Fruit fly (Drosophila melanogaster): ENCODE results near the gene mRpL45.
A peak's percentile ranks its signal among the peaks of the same experiment; 100 is the strongest.

Gene mRpL45

DNA sequence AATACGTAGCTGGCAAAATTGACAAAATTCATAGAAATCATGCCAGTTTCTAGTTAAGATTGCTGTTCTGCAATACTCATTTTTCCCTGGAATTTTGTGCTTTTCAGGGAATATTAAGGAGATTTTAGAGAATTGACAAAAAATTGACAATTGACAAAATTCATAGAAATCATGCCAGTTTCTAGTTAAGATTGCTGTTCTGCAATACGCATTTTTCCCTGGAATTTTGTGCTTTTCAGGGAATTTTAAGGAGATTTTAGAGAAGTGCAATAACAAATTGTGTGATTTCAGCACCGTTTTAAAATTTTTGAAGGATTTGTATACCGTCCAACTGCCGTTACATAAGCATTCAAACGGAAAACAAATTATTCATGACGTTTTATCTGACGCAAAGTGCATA lies 29.5 kb upstream of the mRpL45 start:
- TF ChIP-seq grau (tag; optimal IDR thresholded peaks at IDR 0.05) (peak; percentile 79), Pdp1 (GFP tag; optimal IDR thresholded peaks at IDR 0.05) (peak in 1 of 2 experiments; percentile 66), CG13775 (GFP tag; optimal IDR thresholded peaks at IDR 0.05) (no peak), sens (GFP tag) (peak; percentile 83), sob (GFP tag; IDR thresholded peaks at IDR 0.05) (no peak), gem (tag; optimal IDR thresholded peaks at IDR 0.05) (peak; percentile 6), CG2120 (GFP tag; optimal IDR thresholded peaks at IDR 0.05) (peak; percentile 5)

DNA sequence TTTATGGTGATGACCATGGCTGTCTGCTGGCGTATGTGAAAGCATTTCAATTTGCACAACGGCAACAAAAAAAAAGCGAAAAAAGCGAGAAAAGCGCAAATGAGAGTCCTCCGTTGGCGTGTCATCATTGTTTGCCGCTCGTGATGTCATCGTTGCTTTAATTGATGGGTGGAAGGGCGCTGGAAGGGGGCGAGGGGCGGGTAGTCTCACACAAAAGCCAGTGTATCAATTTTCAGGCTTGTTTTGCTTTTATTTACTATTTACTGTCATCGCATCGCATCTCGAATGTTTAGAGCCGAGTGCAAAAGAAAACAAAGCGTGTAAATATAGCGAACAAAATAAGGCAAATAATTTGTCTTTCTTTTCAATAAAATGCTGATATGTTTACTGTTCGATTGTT lies 29.0 kb upstream of the mRpL45 start:
- TF ChIP-seq scrt (GFP tag; optimal IDR thresholded peaks at IDR 0.05): peak; percentile 6
- peak; percentile 72 for TF ChIP-seq PHDP (tag; optimal IDR thresholded peaks at IDR 0.05)
- peak; percentile 5 for TF ChIP-seq CG7839 (tag; optimal IDR thresholded peaks at IDR 0.05)
- no peak for TF ChIP-seq shn (GFP tag; optimal IDR thresholded peaks at IDR 0.05)
- no peak for TF ChIP-seq klu (GFP tag; IDR thresholded peaks at IDR 0.05)
- TF ChIP-seq chm (GFP tag; IDR thresholded peaks at IDR 0.05): no peak
- TF ChIP-seq dm (GFP tag; optimal IDR thresholded peaks at IDR 0.05): no peak
- no peak for TF ChIP-seq Sin3A (optimal IDR thresholded peaks at IDR 0.05)
- TF ChIP-seq CG31441 (GFP tag; IDR thresholded peaks at IDR 0.05): peak; percentile 42
- peak; percentile 45 for TF ChIP-seq CG15696 (tag; optimal IDR thresholded peaks at IDR 0.05)
- no peak for TF ChIP-seq sisA (GFP tag; IDR thresholded peaks at IDR 0.05)
- TF ChIP-seq tgo (GFP tag; IDR thresholded peaks at IDR 0.05): no peak
- no peak for TF ChIP-seq CG3838 (GFP tag; optimal IDR thresholded peaks at IDR 0.05)
- no peak for TF ChIP-seq CG9215 (GFP tag; IDR thresholded peaks at IDR 0.05)
- peak; percentile 51 for TF ChIP-seq CG15601 (tag; optimal IDR thresholded peaks at IDR 0.05)
- no peak for TF ChIP-seq gfzf (GFP tag; optimal IDR thresholded peaks at IDR 0.05)
- no peak for TF ChIP-seq psq (GFP tag; optimal IDR thresholded peaks at IDR 0.05)
- TF ChIP-seq dimm (GFP tag; IDR thresholded peaks at IDR 0.05): no peak
- TF ChIP-seq Kr (GFP tag; optimal IDR thresholded peaks at IDR 0.05): no peak
- no peak for TF ChIP-seq dysf (GFP tag; IDR thresholded peaks at IDR 0.05)
- no peak for TF ChIP-seq Hr3 (GFP tag; optimal IDR thresholded peaks at IDR 0.05)
- no peak for TF ChIP-seq dan (GFP tag; IDR thresholded peaks at IDR 0.05)
- TF ChIP-seq Ets65A (GFP tag): no peak
- TF ChIP-seq CG14860 (GFP tag; IDR thresholded peaks at IDR 0.05; ENCODE audit: partially characterized antibody): no peak
- no peak for TF ChIP-seq sug (tag; optimal IDR thresholded peaks at IDR 0.05)
- TF ChIP-seq Drgx (GFP tag; IDR thresholded peaks at IDR 0.05): peak; percentile 42; the same call in 1 of the 2 replicates
- no peak for TF ChIP-seq CG3065 (GFP tag; optimal IDR thresholded peaks at IDR 0.05)
- TF ChIP-seq Ravus (GFP tag; IDR thresholded peaks at IDR 0.05): no peak
- peak; percentile 39 for TF ChIP-seq Sry-β (GFP tag; optimal IDR thresholded peaks at IDR 0.05)
- TF ChIP-seq run (tag; optimal IDR thresholded peaks at IDR 0.05): peak; percentile 16
- no peak for TF ChIP-seq pho (GFP tag; optimal IDR thresholded peaks at IDR 0.05)
- TF ChIP-seq caup (GFP tag; optimal IDR thresholded peaks at IDR 0.05; ENCODE audit: severe bottlenecking): peak; percentile 32
- no peak for TF ChIP-seq hth (optimal IDR thresholded peaks at IDR 0.05)
- no peak for TF ChIP-seq CG4854 (GFP tag; optimal IDR thresholded peaks at IDR 0.05)
- TF ChIP-seq CG5953 (GFP tag; IDR thresholded peaks at IDR 0.05): 0 out of 2 replicates have a peak, but pooled peaks have one; percentile 25
- TF ChIP-seq CG10565 (GFP tag; optimal IDR thresholded peaks at IDR 0.05): no peak
- TF ChIP-seq CG2199 (GFP tag; IDR thresholded peaks at IDR 0.05): no peak
- TF ChIP-seq CG11723 (GFP tag; optimal IDR thresholded peaks at IDR 0.05): peak; percentile 8
- TF ChIP-seq Nf-YC (tag; optimal IDR thresholded peaks at IDR 0.05): no peak
- no peak for TF ChIP-seq CG7786 (GFP tag; optimal IDR thresholded peaks at IDR 0.05)
- TF ChIP-seq crp (GFP tag; optimal IDR thresholded peaks at IDR 0.05): no peak
- no peak for TF ChIP-seq CG8478 (optimal IDR thresholded peaks at IDR 0.05)
- no peak for TF ChIP-seq Mes4 (GFP tag; optimal IDR thresholded peaks at IDR 0.05)
- no peak for TF ChIP-seq Dip3 (GFP tag; optimal IDR thresholded peaks at IDR 0.05)
- TF ChIP-seq toy (GFP tag; IDR thresholded peaks at IDR 0.05): no peak
